Worm (Caenorhabditis elegans): ENCODE data around the gene T01B7.9.

DNA sequence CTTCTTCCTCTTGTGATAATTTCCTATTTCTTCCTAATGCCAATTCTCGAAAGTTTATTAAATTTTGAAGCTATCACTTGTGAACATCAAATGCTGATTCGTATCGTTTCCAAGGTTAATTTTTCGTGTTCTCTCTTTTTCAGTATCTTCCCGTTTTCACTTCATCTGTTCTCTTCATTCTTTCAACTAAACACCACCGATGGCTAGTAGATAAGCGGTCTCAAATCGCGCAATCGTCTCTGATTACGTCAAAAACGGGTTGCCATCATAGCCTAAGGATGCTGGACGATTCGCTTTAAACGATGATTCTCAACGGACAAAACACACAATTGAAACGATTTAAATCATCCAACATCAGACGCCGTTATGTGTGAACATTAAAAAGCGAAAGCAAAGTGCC is 9.0 kb downstream of the T01B7.9 start:
- TF ChIP-seq him-1 (tag; optimal IDR thresholded peaks at IDR 0.05) (no peak), W03F9.2 (tag; optimal IDR thresholded peaks at IDR 0.05) (no peak), dao-5 (tag; optimal IDR thresholded peaks at IDR 0.05) (no peak)

All from whole organism, L4/young adult.